Worm (Caenorhabditis elegans) whole organism, dauer: ENCODE results near the gene ech-5.

ENCODE experiments used
- unc-62 ChIP-seq: sonication (generic microtip); optimal IDR thresholded peaks from 2 replicates; lab custom pipeline; 2017; ENCODE audit warnings: missing biosample characterization, missing genetic modification reagents, missing genetic modification characterization

The ech-5 gene

DNA sequence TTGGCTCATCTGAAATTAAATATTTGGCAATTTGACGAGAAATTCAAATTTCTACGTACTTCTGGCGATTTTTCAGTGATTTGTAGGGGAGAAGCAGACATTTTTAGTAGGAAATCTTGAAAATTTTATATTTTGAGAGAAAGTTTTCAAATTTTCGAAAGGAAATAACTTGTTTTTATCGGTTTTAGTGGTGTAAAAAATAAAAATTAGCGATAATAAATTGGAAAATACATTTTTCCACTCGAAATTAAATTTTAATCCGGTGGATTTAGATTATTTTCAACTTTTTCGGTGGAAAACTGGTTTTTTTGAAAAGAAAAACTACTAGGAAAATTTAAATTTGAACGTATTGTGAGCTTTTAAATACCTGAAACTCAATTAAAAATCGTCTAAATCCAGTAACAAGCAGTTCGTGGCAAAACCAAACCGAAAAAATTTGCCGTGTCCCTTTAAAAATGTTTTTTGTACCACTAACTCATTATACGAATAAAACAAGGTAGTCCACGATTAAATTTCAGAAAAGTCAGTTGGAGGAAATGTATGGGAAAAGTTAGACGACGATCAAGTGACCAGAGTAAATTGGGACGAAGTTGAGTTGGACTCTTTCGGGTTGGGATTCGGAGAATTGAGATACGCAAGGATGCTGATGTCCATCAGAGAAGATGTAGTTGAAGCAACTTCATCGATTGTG lies 35.1 kb downstream of the ech-5 start, which contains the start of the genes madf-1 and Y55F3BR.10:
Gene madf-1 (minus strand): TSS at position 101 of the 691 bp plus-strand sequence.
Gene Y55F3BR.10 (plus strand): TSS at position 641 of the 691 bp plus-strand sequence.
- TF ChIP-seq unc-62 (GFP tag; lab: Kevin White, UChicago), result no peak

DNA sequence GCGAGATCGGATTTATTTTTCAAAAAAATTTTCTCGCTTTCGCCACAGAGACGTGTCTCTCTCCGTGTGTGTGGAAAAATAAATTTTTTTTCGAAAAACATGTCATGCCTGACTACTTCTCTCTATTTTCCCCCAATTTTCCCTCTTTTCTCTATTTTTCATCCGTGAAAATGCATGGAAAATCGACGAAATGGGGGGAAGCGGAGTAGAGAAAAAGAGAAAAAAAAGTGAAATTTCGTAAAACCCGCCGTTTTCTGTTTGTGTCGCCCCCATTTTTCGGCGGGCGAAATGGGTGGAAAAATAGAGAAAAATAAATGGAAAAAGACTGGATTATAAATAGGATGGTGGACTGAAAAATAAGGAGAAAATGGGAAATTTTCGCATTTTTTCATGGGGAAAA lies 36.7 kb downstream of the ech-5 start:
- TF ChIP-seq unc-62 (GFP tag; lab: Kevin White, UChicago), result no peak

DNA sequence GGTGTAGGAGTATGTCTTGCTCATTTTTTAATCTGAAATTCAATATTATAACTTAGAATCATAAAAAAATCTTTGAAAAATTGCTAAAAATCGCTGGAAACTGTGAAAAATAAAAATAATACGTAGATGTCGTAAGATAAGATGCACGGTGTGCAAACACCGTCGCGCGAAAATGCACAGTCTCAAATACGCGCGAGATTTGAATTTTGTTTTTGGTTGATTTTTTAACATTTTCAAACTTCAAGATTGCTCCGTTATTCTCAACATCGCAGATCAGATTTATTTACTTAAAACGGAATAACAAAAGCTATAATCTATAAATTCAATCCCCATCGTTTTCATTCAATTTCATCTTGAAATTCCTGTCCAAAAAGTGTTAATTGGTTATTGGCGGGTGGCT lies 45.3 kb downstream of the ech-5 start, which contains the start of gene Y55F3BR.6:
Gene Y55F3BR.6 (minus strand): TSS at position 32 of the 400 bp plus-strand sequence.
- no peak for TF ChIP-seq unc-62 (GFP tag; lab: Kevin White, UChicago)

DNA sequence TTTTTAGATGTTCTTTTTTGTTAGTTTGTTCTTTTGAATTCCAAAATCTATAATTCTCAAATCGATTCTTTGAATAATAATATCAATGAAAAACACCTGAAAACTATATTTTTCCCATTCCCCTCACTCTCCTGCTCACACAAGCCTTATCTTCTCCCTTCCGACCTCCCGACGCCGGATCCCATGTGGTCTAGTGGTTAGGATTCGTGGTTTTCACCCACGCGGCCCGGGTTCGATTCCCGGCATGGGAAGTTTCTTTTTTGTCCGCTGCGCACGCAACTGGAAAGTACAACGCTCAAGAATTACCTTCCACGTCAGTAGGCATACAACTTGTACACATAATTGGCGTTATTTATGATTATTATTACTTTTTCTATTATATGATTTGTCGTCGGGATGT lies 45.8 kb downstream of the ech-5 start:
- TF ChIP-seq unc-62 (GFP tag; lab: Kevin White, UChicago), result no peak

DNA sequence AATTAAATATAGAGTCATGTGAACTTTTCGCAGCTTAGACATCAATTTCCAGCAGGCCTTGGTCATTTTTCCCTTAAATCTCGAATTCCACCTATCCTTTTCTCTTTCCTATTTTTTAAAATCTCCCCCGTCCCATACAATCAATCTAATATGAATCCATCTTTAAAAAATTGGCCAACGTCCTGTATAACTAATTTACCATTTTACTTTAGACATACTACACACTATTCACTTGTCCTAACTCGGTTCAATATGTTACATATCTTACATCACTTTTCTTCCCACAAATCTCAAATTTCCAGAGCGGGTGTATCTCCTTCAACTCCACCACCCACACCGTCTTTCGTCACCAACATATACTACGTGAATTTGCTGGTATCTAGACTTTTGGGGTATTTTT lies 48.4 kb downstream of the ech-5 start, which contains the start of gene lgc-33:
Gene lgc-33 (plus strand): TSS at position 301 of the 400 bp plus-strand sequence.
- TF ChIP-seq unc-62 (GFP tag; lab: Kevin White, UChicago), result no peak

DNA sequence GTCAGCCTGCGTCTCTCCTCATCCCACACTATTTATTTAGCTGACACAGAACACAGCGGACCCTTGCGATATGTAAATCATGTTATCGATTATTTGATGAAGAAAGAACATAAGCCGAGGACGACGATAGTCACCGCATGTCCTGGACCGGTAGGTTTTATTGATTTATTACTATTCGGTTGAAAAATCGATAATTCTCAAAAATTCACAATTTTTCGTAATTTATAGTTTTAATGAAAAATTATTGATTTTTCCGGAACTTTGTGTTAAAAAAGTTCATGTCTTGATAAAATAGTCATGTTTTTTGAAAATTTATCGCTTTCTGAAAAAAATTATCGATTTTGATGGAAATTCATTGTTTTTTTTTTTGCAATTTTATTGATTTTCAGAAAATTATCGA lies 51.4 kb downstream of the ech-5 start:
- TF ChIP-seq unc-62 (GFP tag; lab: Kevin White, UChicago), result no peak
